Worm (Caenorhabditis elegans) whole organism, L4 larva: ENCODE measurements around the gene F08F3.6.

Experiments
- F37D6.2 ChIP-seq: sonication (generic microtip); optimal IDR thresholded peaks from 2 replicates; lab custom pipeline; 2016; ENCODE audit warnings: mild to moderate bottlenecking, missing genetic modification characterization, missing compliant biosample characterization
- F44E2.7 ChIP-seq: fragments of 200-800 bp; sonication (Bioruptor generic); IDR thresholded peaks from 2 replicates; pipeline ENCODE4 v2.1.2; 2022; ENCODE audit warnings: missing genetic modification characterization, missing compliant biosample characterization
- R02D3.7 ChIP-seq: fragments of 150-350 bp; sonication (generic microtip); optimal IDR thresholded peaks from 3 replicates; lab custom pipeline; 2014; ENCODE audit warnings: missing biosample characterization, missing genetic modification characterization
- T26A8.4 ChIP-seq: fragments of 200-800 bp; sonication (Bioruptor generic); IDR thresholded peaks from 2 replicates; pipeline ENCODE4 v1.3.6; 2022; ENCODE audit warnings: missing genetic modification characterization, missing compliant biosample characterization
- Y105C5A.15 ChIP-seq: fragments of 200-800 bp; sonication (Bioruptor generic); IDR thresholded peaks from 2 replicates; pipeline ENCODE4 v1.3.6; 2022; ENCODE audit warnings: missing genetic modification characterization, missing compliant biosample characterization
- Y48G9A.11 ChIP-seq: fragments of 200-800 bp; sonication (Bioruptor generic); IDR thresholded peaks from 2 replicates; pipeline ENCODE4 v1.3.6; 2022; ENCODE audit warnings: missing genetic modification reagents, missing genetic modification characterization, missing compliant biosample characterization
- Y5F2A.4 ChIP-seq: fragments of 200-800 bp; sonication (Bioruptor generic); optimal IDR thresholded peaks from 2 replicates; lab custom pipeline; 2018; ENCODE audit warnings: mild to moderate bottlenecking, missing genetic modification characterization, missing compliant biosample characterization
- ZK546.5 ChIP-seq, 2 experiments: sonication (generic microtip); optimal IDR thresholded peaks; 2 replicates each; lab custom pipeline; 2017; ENCODE audit warnings: missing biosample characterization in 2 of 2, missing genetic modification characterization in 2 of 2
- arid-1 ChIP-seq: fragments of 200-800 bp; sonication (Bioruptor generic); conservative IDR thresholded peaks from 2 replicates; pipeline ENCODE4 v1.3.6; 2022; ENCODE audit warnings: missing genetic modification reagents, missing genetic modification characterization, missing compliant biosample characterization
- attf-4 ChIP-seq: sonication (generic microtip); optimal IDR thresholded peaks from 3 replicates; lab custom pipeline; 2017; ENCODE audit warnings: missing biosample characterization, missing genetic modification characterization
- ceh-28 ChIP-seq: fragments of 150-350 bp; optimal IDR thresholded peaks from 2 replicates; lab custom pipeline; 2014; ENCODE audit warnings: missing biosample characterization, missing genetic modification reagents, missing genetic modification characterization
- ceh-32 ChIP-seq: sonication (generic microtip); optimal IDR thresholded peaks from 2 replicates; lab custom pipeline; 2016; ENCODE audit warnings: mild to moderate bottlenecking, missing genetic modification characterization, missing compliant biosample characterization; ENCODE audit not compliant: poor library complexity
- ceh-82 ChIP-seq: sonication (generic microtip); optimal IDR thresholded peaks from 2 replicates; lab custom pipeline; 2017; ENCODE audit warnings: missing biosample characterization, missing genetic modification characterization
- cey-2 ChIP-seq: sonication (generic microtip); optimal IDR thresholded peaks from 3 replicates; lab custom pipeline; 2017; ENCODE audit warnings: missing genetic modification characterization, mild to moderate bottlenecking, missing compliant biosample characterization, antibody characterized with exemption, borderline replicate concordance; ENCODE audit not compliant: insufficient read depth
- ctbp-1 ChIP-seq: fragments of 200-800 bp; sonication (Bioruptor generic); IDR thresholded peaks from 2 replicates; pipeline ENCODE4 v1.3.6; 2022; ENCODE audit warnings: missing genetic modification reagents, missing genetic modification characterization, missing compliant biosample characterization
- daf-19 ChIP-seq: fragments of 200-800 bp; sonication (Bioruptor generic); conservative IDR thresholded peaks from 2 replicates; pipeline ENCODE4 v1.3.6; 2022; ENCODE audit warnings: missing genetic modification characterization, missing compliant biosample characterization
- dmd-8 ChIP-seq: fragments of 200-800 bp; sonication (Bioruptor generic); IDR thresholded peaks from 2 replicates; pipeline ENCODE4 v1.3.6; 2022; ENCODE audit warnings: missing genetic modification characterization, missing compliant biosample characterization
- dpl-1 ChIP-seq: fragments of 150-350 bp; optimal IDR thresholded peaks from 2 replicates; lab custom pipeline; 2014; ENCODE audit warnings: missing biosample characterization, missing genetic modification reagents, missing genetic modification characterization
- dve-1 ChIP-seq: sonication (generic microtip); optimal IDR thresholded peaks from 2 replicates; lab custom pipeline; 2017; ENCODE audit warnings: antibody characterized with exemption, mild to moderate bottlenecking, missing genetic modification characterization, missing compliant biosample characterization; ENCODE audit not compliant: insufficient read depth
- fkh-10 ChIP-seq: fragments of 150-350 bp; optimal IDR thresholded peaks from 2 replicates; lab custom pipeline; 2014; ENCODE audit warnings: missing biosample characterization, missing genetic modification reagents, missing genetic modification characterization
- gei-8 ChIP-seq: fragments of 200-800 bp; sonication (Bioruptor generic); optimal IDR thresholded peaks from 2 replicates; lab custom pipeline; 2018; ENCODE audit warnings: mild to moderate bottlenecking, missing genetic modification characterization, missing compliant biosample characterization
- hmg-1.1 ChIP-seq: fragments of 200-800 bp; sonication (Bioruptor generic); IDR thresholded peaks from 2 replicates; pipeline ENCODE4 v1.3.6; 2022; ENCODE audit warnings: missing genetic modification reagents, missing genetic modification characterization, missing compliant biosample characterization
- jun-1 ChIP-seq: fragments of 150-350 bp; optimal IDR thresholded peaks from 2 replicates; lab custom pipeline; 2014; ENCODE audit warnings: missing biosample characterization, missing genetic modification reagents, missing genetic modification characterization
- lim-7 ChIP-seq: fragments of 200-800 bp; sonication (Bioruptor generic); IDR thresholded peaks from 2 replicates; pipeline ENCODE4 v1.3.6; 2022; ENCODE audit warnings: missing genetic modification characterization, missing compliant biosample characterization
- lin-1 ChIP-seq: fragments of 200-800 bp; sonication (Bioruptor generic); IDR thresholded peaks from 2 replicates; pipeline ENCODE4 v1.3.6; 2022; ENCODE audit warnings: missing genetic modification reagents, missing genetic modification characterization, missing compliant biosample characterization
- lin-38 ChIP-seq: fragments of 200-800 bp; sonication (Bioruptor generic); IDR thresholded peaks from 2 replicates; pipeline ENCODE4 v1.3.6; 2022; ENCODE audit warnings: missing genetic modification reagents, missing genetic modification characterization, missing compliant biosample characterization
- lsy-2 ChIP-seq, 2 experiments: fragments of 150-350 bp in 1 of 2; sonication (generic microtip) in 1 of 2; optimal IDR thresholded peaks; 2 replicates each; lab custom pipeline; 2014 to 2017; ENCODE audit warnings: missing biosample characterization in 2 of 2, missing genetic modification characterization in 2 of 2
- mep-1 ChIP-seq: fragments of 150-350 bp; sonication (generic microtip); optimal IDR thresholded peaks from 3 replicates; lab custom pipeline; 2014; ENCODE audit warnings: missing biosample characterization, missing genetic modification characterization
- mxl-2 ChIP-seq: fragments of 200-800 bp; sonication (Bioruptor generic); conservative IDR thresholded peaks from 2 replicates; pipeline ENCODE4 v1.3.6; 2022; ENCODE audit warnings: missing genetic modification reagents, missing genetic modification characterization, missing compliant biosample characterization
- mxl-3 ChIP-seq: fragments of 200-800 bp; sonication (Bioruptor generic); optimal IDR thresholded peaks from 2 replicates; lab custom pipeline; 2018; ENCODE audit warnings: mild to moderate bottlenecking, missing genetic modification characterization, missing compliant biosample characterization
- nhr-11 ChIP-seq: fragments of 150-350 bp; optimal IDR thresholded peaks from 2 replicates; lab custom pipeline; 2014; ENCODE audit warnings: missing biosample characterization, missing genetic modification characterization
- nhr-25 ChIP-seq: sonication (generic microtip); optimal IDR thresholded peaks from 2 replicates; lab custom pipeline; 2017; ENCODE audit warnings: missing genetic modification characterization, mild to moderate bottlenecking, missing compliant biosample characterization, antibody characterized with exemption, moderate library complexity, borderline replicate concordance; ENCODE audit not compliant: insufficient read depth
- nhr-41 ChIP-seq: fragments of 200-800 bp; sonication (Bioruptor generic); IDR thresholded peaks from 2 replicates; pipeline ENCODE4 v1.3.6; 2022; ENCODE audit warnings: missing genetic modification reagents, missing genetic modification characterization, missing compliant biosample characterization
- nhr-77 ChIP-seq: fragments of 150-350 bp; optimal IDR thresholded peaks from 2 replicates; lab custom pipeline; 2014; ENCODE audit warnings: missing biosample characterization, missing genetic modification characterization
- php-3 ChIP-seq: fragments of 200-800 bp; sonication (Bioruptor generic); IDR thresholded peaks from 2 replicates; pipeline ENCODE4 v1.3.6; 2022; ENCODE audit warnings: missing genetic modification reagents, missing genetic modification characterization, missing compliant biosample characterization
- pqm-1 ChIP-seq: sonication (generic microtip); optimal IDR thresholded peaks from 2 replicates; lab custom pipeline; 2017; ENCODE audit warnings: missing biosample characterization, missing genetic modification characterization
- rbr-2 ChIP-seq: sonication (generic microtip); optimal IDR thresholded peaks from 2 replicates; lab custom pipeline; 2016; ENCODE audit warnings: missing genotype, missing genetic modification characterization, missing compliant biosample characterization
- spr-3 ChIP-seq: fragments of 200-800 bp; sonication (Bioruptor generic); optimal IDR thresholded peaks from 2 replicates; lab custom pipeline; 2018; ENCODE audit warnings: mild to moderate bottlenecking, missing genetic modification characterization, missing compliant biosample characterization
- tag-97 ChIP-seq: fragments of 200-800 bp; sonication (Bioruptor generic); IDR thresholded peaks from 2 replicates; pipeline ENCODE4 v1.3.6; 2022; ENCODE audit warnings: missing genetic modification characterization, missing compliant biosample characterization
- tra-1 ChIP-seq: fragments of 200-800 bp; sonication (Bioruptor generic); IDR thresholded peaks from 2 replicates; pipeline ENCODE4 v1.3.6; 2022; ENCODE audit warnings: missing genetic modification reagents, missing genetic modification characterization, missing compliant biosample characterization
- unc-62 ChIP-seq, 3 experiments: fragments of 150-350 bp in 1 of 3; sonication (generic microtip); optimal IDR thresholded peaks in 2 of 3; peaks in 1 of 3; 1 replicate in 1 of 3; 2 replicates in 2 of 3; lab custom pipeline; 2014 to 2017; ENCODE audit warnings: missing biosample characterization in 3 of 3, missing genetic modification characterization in 3 of 3, missing genetic modification reagents in 3 of 3, missing genotype in 1 of 3
- zag-1 ChIP-seq: fragments of 150-350 bp; optimal IDR thresholded peaks from 2 replicates; lab custom pipeline; 2014; ENCODE audit warnings: missing biosample characterization, missing genetic modification characterization
- zfp-2 ChIP-seq: sonication (generic microtip); optimal IDR thresholded peaks from 2 replicates; lab custom pipeline; 2016; ENCODE audit warnings: mild to moderate bottlenecking, missing genetic modification characterization, missing compliant biosample characterization
- zip-11 ChIP-seq: fragments of 200-800 bp; sonication (Bioruptor generic); IDR thresholded peaks from 2 replicates; pipeline ENCODE4 v1.3.6; 2022; ENCODE audit warnings: missing genetic modification characterization, missing compliant biosample characterization
- ztf-11 ChIP-seq: fragments of 150-350 bp; optimal IDR thresholded peaks from 2 replicates; lab custom pipeline; 2014; ENCODE audit warnings: missing biosample characterization, missing genetic modification characterization

F08F3.6 gene

ce11 chrV:5442366-5442765 is 22.5 kb upstream of the F08F3.6 start:
- peak in 1 of 2 experiments; percentile 95 for TF ChIP-seq unc-62 (GFP tag; optimal IDR thresholded peaks at IDR 0.05 in 1 of 2; lab: Kevin White, UChicago)
- TF ChIP-seq unc-62 (tag; optimal IDR thresholded peaks at IDR 0.05; lab: Kevin White, UChicago) = no peak
- no peak for TF ChIP-seq attf-4
- no peak for TF ChIP-seq nhr-25 (tag; lab: Kevin White, UChicago)
- no peak for TF ChIP-seq nhr-41 (GFP tag; lab: Robert Waterston, UW)
- no peak for TF ChIP-seq nhr-11 (tag; lab: Kevin White, UChicago)
- TF ChIP-seq jun-1 (tag; lab: Kevin White, UChicago) = no peak
- TF ChIP-seq Y5F2A.4 (GFP tag; lab: Kevin White, UChicago) = no peak
- TF ChIP-seq lin-1 (GFP tag; lab: Robert Waterston, UW) = no peak
- TF ChIP-seq zfp-2 (tag; lab: Kevin White, UChicago) = no peak

ce11 chrV:5439068-5439467 is 19.2 kb upstream of the F08F3.6 start, which contains the start of gene snpc-1.3:
Gene snpc-1.3 (minus strand): TSS chrV:5439168.
- TF ChIP-seq rbr-2 (tag; lab: Kevin White, UChicago) (no peak), lin-38 (GFP tag; lab: Robert Waterston, UW) (no peak), lsy-2 (tag; optimal IDR thresholded peaks at IDR 0.05; lab: Kevin White, UChicago) (no peak), zag-1 (tag; lab: Kevin White, UChicago) (no peak), tra-1 (GFP tag; lab: Robert Waterston, UW) (0 out of 2 replicates have a peak, but pooled peaks have one; percentile 63)

- TF ChIP-seq nhr-41 (GFP tag; lab: Robert Waterston, UW) (no peak), lin-1 (GFP tag; lab: Robert Waterston, UW) (0 out of 2 replicates have a peak, but pooled peaks have one; percentile 34), gei-8 (GFP tag; lab: Kevin White, UChicago) (no peak), Y48G9A.11 (GFP tag; lab: Robert Waterston, UW) (no peak), dmd-8 (GFP tag; lab: Robert Waterston, UW) (no peak), php-3 (GFP tag; lab: Robert Waterston, UW) (peak; percentile 85), daf-19 (GFP tag; lab: Robert Waterston, UW) (no peak), jun-1 (tag; lab: Kevin White, UChicago) (no peak), mxl-2 (no peak), hmg-1.1 (GFP tag; lab: Robert Waterston, UW) (0 out of 2 replicates have a peak, but pooled peaks have one; percentile 37), spr-3 (no peak), arid-1 (GFP tag; lab: Robert Waterston, UW) (no peak), R02D3.7 (tag; lab: Kevin White, UChicago) (no peak), zfp-2 (tag; lab: Kevin White, UChicago) (no peak), lin-38 (GFP tag; lab: Robert Waterston, UW) (peak; percentile 97), rbr-2 (tag; lab: Kevin White, UChicago) (peak; percentile 10), nhr-77 (tag; lab: Kevin White, UChicago) (peak; percentile 95), ceh-28 (tag; lab: Kevin White, UChicago) (no peak), ceh-82 (tag; lab: Kevin White, UChicago) (no peak), lim-7 (GFP tag; lab: Robert Waterston, UW) (no peak), F37D6.2 (tag; lab: Kevin White, UChicago) (no peak), Y105C5A.15 (GFP tag; lab: Robert Waterston, UW) (no peak), mxl-3 (GFP tag; lab: Kevin White, UChicago) (peak; percentile 67), T26A8.4 (GFP tag; lab: Robert Waterston, UW) (no peak), dpl-1 (GFP tag; lab: Kevin White, UChicago) (peak; percentile 90), zip-11 (GFP tag; lab: Robert Waterston, UW) (no peak), dve-1 (tag; lab: Kevin White, UChicago) (peak; percentile 89), tag-97 (GFP tag; lab: Robert Waterston, UW) (no peak), F44E2.7 (GFP tag; lab: Robert Waterston, UW) (no peak), fkh-10 (no peak), ctbp-1 (no peak), pqm-1 (tag; lab: Kevin White, UChicago) (peak; percentile 99), ZK546.5 (tag; optimal IDR thresholded peaks at IDR 0.05; lab: Kevin White, UChicago) (no peak), Y5F2A.4 (GFP tag; lab: Kevin White, UChicago) (no peak), zag-1 (tag; lab: Kevin White, UChicago) (no peak), mep-1 (peak; percentile 81), cey-2 (tag; lab: Kevin White, UChicago) (no peak), ceh-32 (tag; lab: Kevin White, UChicago) (no peak), ztf-11 (tag; lab: Kevin White, UChicago) (no peak)
Measured at ce11 chrV:5433020-5433419, 13.2 kb upstream of the F08F3.6 start, which contains the start of gene acl-6. Gene acl-6 (plus strand): TSS chrV:5433386.
